Fruit fly (Drosophila melanogaster) whole organism, embryonic: ENCODE data around the gene bsk.

Experiments
- B-H1 ChIP-seq: fragments of 200-800 bp; sonication (Bioruptor generic); IDR thresholded peaks from 3 replicates; pipeline ENCODE4 v1.3.6; 2022; ENCODE audit warnings: missing biosample characterization, missing genetic modification characterization
- BEAF-32 ChIP-seq: fragments of 200-800 bp; sonication (Bioruptor generic); optimal IDR thresholded peaks from 3 replicates; lab custom pipeline; 2017; ENCODE audit warnings: missing biosample characterization, missing genetic modification characterization, mild to moderate bottlenecking, moderate library complexity, missing genetic modification reagents
- BtbVII ChIP-seq: fragments of 200-800 bp; sonication (Bioruptor generic); optimal IDR thresholded peaks from 3 replicates; lab custom pipeline; 2017; ENCODE audit warnings: missing biosample characterization, mild to moderate bottlenecking, missing genetic modification characterization
- CG10209 ChIP-seq: fragments of 200-800 bp; sonication (Bioruptor generic); optimal IDR thresholded peaks from 3 replicates; lab custom pipeline; 2017; ENCODE audit warnings: missing biosample characterization, mild to moderate bottlenecking, missing genetic modification characterization, missing genetic modification reagents
- CG10543 ChIP-seq: fragments of 200-800 bp; sonication (Bioruptor generic); optimal IDR thresholded peaks from 3 replicates; lab custom pipeline; 2017; ENCODE audit warnings: missing biosample characterization, mild to moderate bottlenecking, missing genetic modification characterization, moderate library complexity
- CG11696 ChIP-seq: fragments of 200-800 bp; sonication (Bioruptor generic); IDR thresholded peaks from 2 replicates; pipeline ENCODE4 v1.3.6; 2022; ENCODE audit warnings: missing biosample characterization, missing genetic modification characterization
- CG12236 ChIP-seq: fragments of 200-800 bp; sonication (Bioruptor generic); optimal IDR thresholded peaks from 2 replicates; lab custom pipeline; 2016; ENCODE audit warnings: missing biosample characterization, missing genetic modification characterization
- CG12744 ChIP-seq: fragments of 200-800 bp; sonication (Bioruptor generic); optimal IDR thresholded peaks from 2 replicates; lab custom pipeline; 2016; ENCODE audit warnings: missing biosample characterization, missing genetic modification characterization
- CG14710 ChIP-seq: fragments of 200-800 bp; sonication (Bioruptor generic); optimal IDR thresholded peaks from 3 replicates; lab custom pipeline; 2019; ENCODE audit warnings: missing biosample characterization, mild to moderate bottlenecking, missing genetic modification characterization, moderate library complexity
- CG15269 ChIP-seq: fragments of 200-800 bp; sonication (Bioruptor generic); optimal IDR thresholded peaks from 2 replicates; lab custom pipeline; 2018; ENCODE audit warnings: missing biosample characterization, mild to moderate bottlenecking, missing genetic modification characterization, moderate library complexity
- CG17612 ChIP-seq: fragments of 200-800 bp; sonication (Bioruptor generic); IDR thresholded peaks from 2 replicates; pipeline ENCODE4 v1.3.6; 2022; ENCODE audit warnings: missing biosample characterization, missing genetic modification characterization
- CG18262 ChIP-seq: fragments of 200-800 bp; optimal IDR thresholded peaks from 3 replicates; lab custom pipeline; 2019; ENCODE audit warnings: missing biosample characterization, mild to moderate bottlenecking, missing genetic modification characterization, moderate library complexity
- CG18619 ChIP-seq: fragments of 200-800 bp; sonication (Bioruptor generic); optimal IDR thresholded peaks from 3 replicates; lab custom pipeline; 2017; ENCODE audit warnings: missing biosample characterization, mild to moderate bottlenecking, missing genetic modification characterization
- CG2116 ChIP-seq: fragments of 200-800 bp; sonication (Bioruptor generic); optimal IDR thresholded peaks from 3 replicates; lab custom pipeline; 2018; ENCODE audit warnings: missing biosample characterization, mild to moderate bottlenecking, missing genetic modification characterization
- CG4730 ChIP-seq: fragments of 200-800 bp; sonication (Bioruptor generic); IDR thresholded peaks from 2 replicates; pipeline ENCODE4 v1.3.6; 2022; ENCODE audit warnings: missing biosample characterization, missing genetic modification characterization
- CG6175 ChIP-seq: fragments of 200-800 bp; sonication (Bioruptor generic); IDR thresholded peaks from 3 replicates; pipeline ENCODE4 v1.3.6; 2022; ENCODE audit warnings: missing biosample characterization, missing genetic modification characterization
- CG7372 ChIP-seq: fragments of 200-800 bp; sonication (Bioruptor generic); IDR thresholded peaks from 2 replicates; pipeline ENCODE4 v1.3.6; 2022; ENCODE audit warnings: missing biosample characterization, missing genetic modification characterization
- CG7928 ChIP-seq: fragments of 200-800 bp; sonication (Bioruptor generic); optimal IDR thresholded peaks from 2 replicates; lab custom pipeline; 2017; ENCODE audit warnings: missing biosample characterization, mild to moderate bottlenecking, missing genetic modification characterization
- CG8089 ChIP-seq: fragments of 200-800 bp; sonication (Bioruptor generic); optimal IDR thresholded peaks from 3 replicates; lab custom pipeline; 2016; ENCODE audit warnings: missing biosample characterization, missing genetic modification characterization
- CG8281 ChIP-seq: fragments of 200-800 bp; sonication (Bioruptor generic); optimal IDR thresholded peaks from 2 replicates; lab custom pipeline; 2018; ENCODE audit warnings: missing biosample characterization, mild to moderate bottlenecking, missing genetic modification characterization, moderate library complexity
- CG9609 ChIP-seq: fragments of 200-800 bp; sonication (Bioruptor generic); optimal IDR thresholded peaks from 3 replicates; lab custom pipeline; 2016; ENCODE audit warnings: missing biosample characterization, missing genetic modification characterization
- D ChIP-seq, 2 experiments: fragments of 200-800 bp in 1 of 2; fragments of >200 bp in 1 of 2; sonication (Bioruptor generic) in 1 of 2; optimal IDR thresholded peaks; 2 replicates in 1 of 2; 3 replicates in 1 of 2; lab custom pipeline; 2017; ENCODE audit warnings: mild to moderate bottlenecking in 1 of 2, missing biosample characterization in 1 of 2, missing genetic modification characterization in 1 of 2, missing genetic modification reagents in 1 of 2
- Doc3 ChIP-seq: fragments of 200-800 bp; sonication (Bioruptor generic); IDR thresholded peaks from 3 replicates; pipeline ENCODE4 v1.3.6; 2022; ENCODE audit warnings: missing biosample characterization, missing genetic modification characterization; ENCODE audit not compliant: partially characterized antibody
- Dref ChIP-seq: fragments of 200-800 bp; sonication (Bioruptor generic); IDR thresholded peaks from 2 replicates; pipeline ENCODE4 v1.3.6; 2022; ENCODE audit warnings: missing biosample characterization, missing genetic modification characterization
- Drgx ChIP-seq: fragments of 200-800 bp; sonication (Bioruptor generic); IDR thresholded peaks from 2 replicates; pipeline ENCODE4 v1.3.6; 2022; ENCODE audit warnings: missing biosample characterization, missing genetic modification characterization
- Jarid2 ChIP-seq: fragments of 200-800 bp; sonication (Bioruptor generic); optimal IDR thresholded peaks from 3 replicates; lab custom pipeline; 2017; ENCODE audit warnings: mild to moderate bottlenecking, missing biosample characterization, missing genetic modification reagents, missing genetic modification characterization
- Lpt ChIP-seq: fragments of >200 bp; optimal IDR thresholded peaks from 2 replicates; lab custom pipeline; 2018; ENCODE audit warnings: missing biosample characterization, missing genetic modification characterization
- NC2α ChIP-seq: fragments of 200-800 bp; sonication (Bioruptor generic); optimal IDR thresholded peaks from 2 replicates; lab custom pipeline; 2016; ENCODE audit warnings: missing biosample characterization, missing genetic modification characterization
- NFAT ChIP-seq: fragments of 200-800 bp; sonication (Bioruptor generic); IDR thresholded peaks from 2 replicates; pipeline ENCODE4 v1.3.6; 2022; ENCODE audit warnings: missing biosample characterization, missing genetic modification characterization
- Sry-δ ChIP-seq: fragments of 200-800 bp; sonication (Bioruptor generic); optimal IDR thresholded peaks from 2 replicates; lab custom pipeline; 2016; ENCODE audit warnings: missing biosample characterization, missing genetic modification characterization
- aop ChIP-seq: fragments of 200-800 bp; sonication (Bioruptor generic); IDR thresholded peaks from 2 replicates; pipeline ENCODE4 v1.3.6; 2022; ENCODE audit warnings: missing biosample characterization, missing genetic modification characterization
- bcd ChIP-seq: fragments of 200-800 bp; sonication (Bioruptor generic); optimal IDR thresholded peaks from 2 replicates; lab custom pipeline; 2017; ENCODE audit warnings: missing biosample characterization, mild to moderate bottlenecking, missing genetic modification characterization
- ci ChIP-seq: fragments of 200-800 bp; sonication (Bioruptor generic); IDR thresholded peaks from 3 replicates; pipeline ENCODE4 v1.3.6; 2022; ENCODE audit warnings: missing biosample characterization, missing genetic modification characterization
- crp ChIP-seq, 2 experiments: fragments of 200-800 bp; sonication (Bioruptor generic); optimal IDR thresholded peaks; 2 replicates in 1 of 2; 3 replicates in 1 of 2; lab custom pipeline; 2017; ENCODE audit warnings: missing biosample characterization in 2 of 2, missing genetic modification characterization in 2 of 2, mild to moderate bottlenecking in 1 of 2, moderate library complexity in 1 of 2
- dysf ChIP-seq: fragments of 200-800 bp; sonication (Bioruptor generic); IDR thresholded peaks from 3 replicates; pipeline ENCODE4 v1.3.6; 2022; ENCODE audit warnings: missing biosample characterization, missing genetic modification characterization
- gcm ChIP-seq: fragments of 200-800 bp; sonication (Bioruptor generic); optimal IDR thresholded peaks from 2 replicates; lab custom pipeline; 2019; ENCODE audit warnings: missing biosample characterization, mild to moderate bottlenecking, missing genetic modification characterization, moderate library complexity
- gsb ChIP-seq: fragments of 200-800 bp; sonication (Bioruptor generic); IDR thresholded peaks from 2 replicates; pipeline ENCODE4 v1.3.6; 2022; ENCODE audit warnings: missing biosample characterization, missing genetic modification characterization
- h ChIP-seq: fragments of >200 bp; optimal IDR thresholded peaks from 2 replicates; lab custom pipeline; 2017
- insv ChIP-seq, 2 experiments: fragments of 200-800 bp; sonication (Bioruptor generic); optimal IDR thresholded peaks; 3 replicates each; lab custom pipeline; 2016 to 2018; ENCODE audit warnings: missing biosample characterization in 2 of 2, missing genetic modification characterization in 2 of 2
- kah ChIP-seq: fragments of 200-800 bp; sonication (Bioruptor generic); optimal IDR thresholded peaks from 2 replicates; lab custom pipeline; 2018; ENCODE audit warnings: missing biosample characterization, mild to moderate bottlenecking, missing genetic modification characterization
- lov ChIP-seq, 2 experiments: fragments of 200-800 bp in 1 of 2; fragments of >200 bp in 1 of 2; sonication (Bioruptor generic) in 1 of 2; IDR thresholded peaks in 1 of 2; optimal IDR thresholded peaks in 1 of 2; 2 replicates in 1 of 2; 3 replicates in 1 of 2; pipeline versions ENCODE4 v1.3.6 to Lab custom; 2017 to 2022; ENCODE audit warnings: missing biosample characterization in 1 of 2, missing genetic modification characterization in 1 of 2
- mirr ChIP-seq: fragments of 200-800 bp; sonication (Bioruptor generic); optimal IDR thresholded peaks from 3 replicates; lab custom pipeline; 2018; ENCODE audit warnings: missing biosample characterization, mild to moderate bottlenecking, missing genetic modification characterization
- mld ChIP-seq: fragments of 200-800 bp; sonication (Bioruptor generic); IDR thresholded peaks from 3 replicates; pipeline ENCODE4 v1.3.6; 2022; ENCODE audit warnings: missing biosample characterization, missing genetic modification characterization; ENCODE audit not compliant: partially characterized antibody
- org-1 ChIP-seq: fragments of 200-800 bp; sonication (Bioruptor generic); optimal IDR thresholded peaks from 2 replicates; lab custom pipeline; 2017; ENCODE audit warnings: missing biosample characterization, missing genetic modification characterization
- pum ChIP-seq: fragments of 200-800 bp; sonication (Bioruptor generic); optimal IDR thresholded peaks from 2 replicates; lab custom pipeline; 2016; ENCODE audit warnings: missing biosample characterization, missing genetic modification characterization
- sens-2 ChIP-seq: fragments of 200-800 bp; sonication (Bioruptor generic); IDR thresholded peaks from 2 replicates; pipeline ENCODE4 v1.3.6; 2022; ENCODE audit warnings: missing biosample characterization, missing genetic modification characterization
- sim ChIP-seq: fragments of 200-800 bp; sonication (Bioruptor generic); IDR thresholded peaks from 2 replicates; pipeline ENCODE4 v1.3.6; 2022; ENCODE audit warnings: missing biosample characterization, missing genetic modification characterization
- vfl ChIP-seq: fragments of 200-800 bp; sonication (Bioruptor generic); optimal IDR thresholded peaks from 2 replicates; lab custom pipeline; 2016; ENCODE audit warnings: missing biosample characterization, missing genetic modification characterization
- vvl ChIP-seq: fragments of 200-800 bp; sonication (Bioruptor generic); IDR thresholded peaks from 2 replicates; pipeline ENCODE4 v1.3.6; 2022; ENCODE audit warnings: missing biosample characterization, missing genetic modification characterization
- zf30C ChIP-seq: fragments of 200-800 bp; sonication (Bioruptor generic); optimal IDR thresholded peaks from 3 replicates; lab custom pipeline; 2018; ENCODE audit warnings: missing biosample characterization, mild to moderate bottlenecking, missing genetic modification characterization
- zfh1 ChIP-seq: fragments of 200-800 bp; sonication (Bioruptor generic); IDR thresholded peaks from 3 replicates; pipeline ENCODE4 v1.3.6; 2022; ENCODE audit warnings: missing biosample characterization, missing genetic modification characterization

bsk gene

dm6 chr2L:10246785-10247190, 3.5 kb downstream of the bsk start, which contains the start of gene chico (continued):
- TF ChIP-seq D (optimal IDR thresholded peaks at IDR 0.05; lab: Kevin White, UChicago) = no peak
- no peak for TF ChIP-seq D (GFP tag; optimal IDR thresholded peaks at IDR 0.05; lab: Kevin White, UChicago)
- TF ChIP-seq B-H1 (GFP tag; lab: Robert Waterston, UW) = no peak
- TF ChIP-seq CG8281 = no peak
- TF ChIP-seq CG4730 (GFP tag; lab: Robert Waterston, UW) = no peak
- no peak for TF ChIP-seq ci (GFP tag; lab: Robert Waterston, UW)
- no peak for TF ChIP-seq CG17612
- no peak for TF ChIP-seq CG7372 (GFP tag; lab: Robert Waterston, UW)
- TF ChIP-seq CG18619 (GFP tag; lab: Kevin White, UChicago) = no peak
- TF ChIP-seq insv (GFP tag; optimal IDR thresholded peaks at IDR 0.05; lab: Kevin White, UChicago) = no peak
- TF ChIP-seq CG18262 (tag; lab: Kevin White, UChicago) = no peak
- no peak for TF ChIP-seq CG9609 (GFP tag; lab: Kevin White, UChicago)
- no peak for TF ChIP-seq gsb (GFP tag; lab: Robert Waterston, UW)
- no peak for TF ChIP-seq CG12744 (GFP tag; lab: Kevin White, UChicago)
- no peak for TF ChIP-seq CG10543 (GFP tag; lab: Kevin White, UChicago)
- TF ChIP-seq sens-2 (GFP tag; lab: Robert Waterston, UW) = no peak
- no peak for TF ChIP-seq org-1 (GFP tag; lab: Kevin White, UChicago)
- TF ChIP-seq vfl (GFP tag; lab: Kevin White, UChicago) = no peak
- TF ChIP-seq CG6175 = no peak
- no peak for TF ChIP-seq dysf (GFP tag; lab: Robert Waterston, UW)
- TF ChIP-seq gcm (GFP tag; lab: Kevin White, UChicago) = no peak
- TF ChIP-seq CG7928 (GFP tag; lab: Kevin White, UChicago) = no peak
- no peak for TF ChIP-seq Lpt
- TF ChIP-seq CG14710 (tag; lab: Kevin White, UChicago) = peak; percentile 67
- no peak for TF ChIP-seq CG15269 (tag; lab: Kevin White, UChicago)
- TF ChIP-seq sim (GFP tag; lab: Robert Waterston, UW) = no peak
- TF ChIP-seq CG8089 (GFP tag; lab: Kevin White, UChicago) = no peak
- TF ChIP-seq BtbVII (GFP tag; lab: Kevin White, UChicago) = no peak
- no peak for TF ChIP-seq bcd (GFP tag; lab: Kevin White, UChicago)
- TF ChIP-seq vvl (GFP tag; lab: Robert Waterston, UW) = no peak
- TF ChIP-seq mld (GFP tag; lab: Robert Waterston, UW) = no peak
- TF ChIP-seq Doc3 (GFP tag; lab: Robert Waterston, UW) = peak; percentile 50; the same call in 1 of the 3 replicates
- TF ChIP-seq CG12236 (GFP tag; lab: Kevin White, UChicago) = no peak
- TF ChIP-seq zfh1 (GFP tag; lab: Robert Waterston, UW) = no peak
- TF ChIP-seq pum = no peak
- peak; percentile 65 for TF ChIP-seq BEAF-32 (GFP tag; lab: Kevin White, UChicago)
- no peak for TF ChIP-seq NFAT
- no peak for TF ChIP-seq aop (GFP tag; lab: Robert Waterston, UW)
- TF ChIP-seq lov (optimal IDR thresholded peaks at IDR 0.05; lab: Kevin White, UChicago) = no peak
- TF ChIP-seq lov (GFP tag; IDR thresholded peaks at IDR 0.05; lab: Robert Waterston, UW) = no peak
- peak; percentile 93 for TF ChIP-seq Sry-δ (GFP tag; lab: Kevin White, UChicago)
- no peak for TF ChIP-seq NC2α (GFP tag; lab: Kevin White, UChicago)
- no peak for TF ChIP-seq crp (GFP tag; optimal IDR thresholded peaks at IDR 0.05; lab: Kevin White, UChicago)
- TF ChIP-seq Dref = peak; percentile 98
- TF ChIP-seq mirr (GFP tag; lab: Kevin White, UChicago) = no peak
- no peak for TF ChIP-seq CG11696 (GFP tag; lab: Robert Waterston, UW)
- no peak for TF ChIP-seq zf30C (GFP tag; lab: Kevin White, UChicago)
- peak; percentile 68 for TF ChIP-seq CG2116 (GFP tag; lab: Kevin White, UChicago)
- TF ChIP-seq Jarid2 (GFP tag; lab: Kevin White, UChicago) = no peak
- TF ChIP-seq CG10209 (GFP tag; lab: Kevin White, UChicago) = no peak
- no peak for TF ChIP-seq kah
- no peak for TF ChIP-seq h (lab: Kevin White, UChicago)
- no peak for TF ChIP-seq Drgx (GFP tag; lab: Robert Waterston, UW)
